Worm (Caenorhabditis elegans) whole organism, late embryonic: ENCODE measurements around the gene lst-6.
A peak's percentile ranks its signal among the peaks of the same experiment; 100 is the strongest.

Experiments used
- C08G9.2 ChIP-seq: sonication (generic microtip); optimal IDR thresholded peaks from 2 replicates; lab custom pipeline; 2016; ENCODE audit warnings: mild to moderate bottlenecking, missing genetic modification characterization, moderate library complexity, missing compliant biosample characterization
- C38D4.7 ChIP-seq: fragments of 200-800 bp; sonication (Bioruptor generic); optimal IDR thresholded peaks from 2 replicates; lab custom pipeline; 2018; ENCODE audit warnings: mild to moderate bottlenecking, missing genetic modification characterization, moderate library complexity, missing compliant biosample characterization
- F13H6.1 ChIP-seq: sonication (generic microtip); optimal IDR thresholded peaks from 2 replicates; lab custom pipeline; 2016; ENCODE audit warnings: missing genetic modification characterization, missing compliant biosample characterization
- K09A11.1 ChIP-seq: sonication (generic microtip); optimal IDR thresholded peaks from 2 replicates; lab custom pipeline; 2017; ENCODE audit warnings: antibody characterized with exemption, mild to moderate bottlenecking, missing genetic modification characterization, missing compliant biosample characterization; ENCODE audit not compliant: insufficient read depth
- ama-1 ChIP-seq: fragments of 150-350 bp; optimal IDR thresholded peaks from 2 replicates; lab custom pipeline; 2014
- ceh-14 ChIP-seq: sonication (generic microtip); optimal IDR thresholded peaks from 2 replicates; lab custom pipeline; 2016; ENCODE audit warnings: missing genotype, missing genetic modification characterization, missing compliant biosample characterization
- ceh-18 ChIP-seq: sonication (generic microtip); optimal IDR thresholded peaks from 2 replicates; lab custom pipeline; 2016; ENCODE audit warnings: missing genetic modification characterization, missing compliant biosample characterization
- ceh-2 ChIP-seq: sonication (generic microtip); optimal IDR thresholded peaks from 2 replicates; lab custom pipeline; 2016; ENCODE audit warnings: missing genotype, missing genetic modification characterization, missing compliant biosample characterization
- ceh-24 ChIP-seq: sonication (generic microtip); optimal IDR thresholded peaks from 2 replicates; lab custom pipeline; 2016; ENCODE audit warnings: mild to moderate bottlenecking, missing genetic modification characterization, missing compliant biosample characterization
- ceh-31 ChIP-seq: sonication (generic microtip); optimal IDR thresholded peaks from 2 replicates; lab custom pipeline; 2016; ENCODE audit warnings: missing genetic modification characterization, missing compliant biosample characterization
- ceh-34 ChIP-seq: sonication (generic microtip); optimal IDR thresholded peaks from 2 replicates; lab custom pipeline; 2016; ENCODE audit warnings: mild to moderate bottlenecking, missing genetic modification characterization, missing compliant biosample characterization
- ceh-6 ChIP-seq: fragments of 200-800 bp; sonication (Bioruptor generic); optimal IDR thresholded peaks from 2 replicates; lab custom pipeline; 2018; ENCODE audit warnings: mild to moderate bottlenecking, missing genetic modification characterization, missing compliant biosample characterization
- ceh-9 ChIP-seq: sonication (generic microtip); optimal IDR thresholded peaks from 2 replicates; lab custom pipeline; 2016; ENCODE audit warnings: mild to moderate bottlenecking, missing genetic modification characterization, inconsistent platforms, missing compliant biosample characterization
- che-1 ChIP-seq: sonication (generic microtip); optimal IDR thresholded peaks from 2 replicates; lab custom pipeline; 2016; ENCODE audit warnings: mild to moderate bottlenecking, missing genetic modification characterization, missing compliant biosample characterization
- dmd-4 ChIP-seq: sonication (generic microtip); optimal IDR thresholded peaks from 2 replicates; lab custom pipeline; 2016; ENCODE audit warnings: borderline replicate concordance, missing genetic modification characterization, missing compliant biosample characterization
- dve-1 ChIP-seq: sonication (generic microtip); optimal IDR thresholded peaks from 2 replicates; lab custom pipeline; 2017; ENCODE audit warnings: antibody characterized with exemption, mild to moderate bottlenecking, missing genetic modification characterization, missing compliant biosample characterization
- elt-2 ChIP-seq: sonication (generic microtip); optimal IDR thresholded peaks from 2 replicates; lab custom pipeline; 2016; ENCODE audit warnings: missing genetic modification reagents, missing genetic modification characterization, missing compliant biosample characterization
- fax-1 ChIP-seq: sonication (generic microtip); optimal IDR thresholded peaks from 2 replicates; lab custom pipeline; 2016; ENCODE audit warnings: missing genotype, missing genetic modification characterization, missing compliant biosample characterization
- fkh-10 ChIP-seq: fragments of 150-350 bp; optimal IDR thresholded peaks from 2 replicates; lab custom pipeline; 2014; ENCODE audit warnings: missing biosample characterization, missing genetic modification reagents, missing genetic modification characterization
- hlh-13 ChIP-seq: fragments of 200-800 bp; sonication (Bioruptor generic); optimal IDR thresholded peaks from 2 replicates; lab custom pipeline; 2018; ENCODE audit warnings: mild to moderate bottlenecking, missing genetic modification characterization, missing compliant biosample characterization
- hlh-15 ChIP-seq: sonication (generic microtip); optimal IDR thresholded peaks from 2 replicates; lab custom pipeline; 2016; ENCODE audit warnings: missing genetic modification characterization, missing compliant biosample characterization
- hlh-30 ChIP-seq: sonication (generic microtip); optimal IDR thresholded peaks from 2 replicates; lab custom pipeline; 2017; ENCODE audit warnings: antibody characterized with exemption, missing genetic modification characterization, missing compliant biosample characterization; ENCODE audit not compliant: insufficient read depth
- hlh-6 ChIP-seq: sonication (generic microtip); optimal IDR thresholded peaks from 2 replicates; lab custom pipeline; 2016; ENCODE audit warnings: missing genotype, missing genetic modification characterization, missing compliant biosample characterization
- lin-11 ChIP-seq: fragments of 200-800 bp; sonication (Bioruptor generic); optimal IDR thresholded peaks from 2 replicates; lab custom pipeline; 2018; ENCODE audit warnings: mild to moderate bottlenecking, missing genetic modification characterization, missing compliant biosample characterization
- nfya-1 ChIP-seq: sonication (generic microtip); optimal IDR thresholded peaks from 2 replicates; lab custom pipeline; 2017; ENCODE audit warnings: missing genetic modification characterization, mild to moderate bottlenecking, missing compliant biosample characterization, antibody characterized with exemption, moderate library complexity
- npax-4 ChIP-seq: sonication (generic microtip); optimal IDR thresholded peaks from 2 replicates; lab custom pipeline; 2016; ENCODE audit warnings: missing genetic modification characterization, missing compliant biosample characterization
- odd-2 ChIP-seq: sonication (generic microtip); optimal IDR thresholded peaks from 2 replicates; lab custom pipeline; 2017; ENCODE audit warnings: antibody characterized with exemption, mild to moderate bottlenecking, missing genetic modification characterization, missing compliant biosample characterization
- pha-2 ChIP-seq: sonication (generic microtip); optimal IDR thresholded peaks from 2 replicates; lab custom pipeline; 2017; ENCODE audit warnings: mild to moderate bottlenecking, missing genetic modification characterization, missing compliant biosample characterization
- pha-4 ChIP-seq: fragments of 150-350 bp; optimal IDR thresholded peaks from 2 replicates; lab custom pipeline; 2018; ENCODE audit warnings: missing biosample characterization, missing genetic modification reagents, missing genetic modification characterization
- pros-1 ChIP-seq: fragments of 150-350 bp; optimal IDR thresholded peaks from 2 replicates; lab custom pipeline; 2014; ENCODE audit warnings: missing biosample characterization, missing genetic modification reagents, missing genetic modification characterization
- ref-2 ChIP-seq: sonication (generic microtip); optimal IDR thresholded peaks from 2 replicates; lab custom pipeline; 2016; ENCODE audit warnings: missing genetic modification characterization, missing compliant biosample characterization
- rnt-1 ChIP-seq: sonication (generic microtip); optimal IDR thresholded peaks from 2 replicates; lab custom pipeline; 2016; ENCODE audit warnings: missing genetic modification characterization, missing compliant biosample characterization
- sdc-2 ChIP-seq: sonication (generic microtip); optimal IDR thresholded peaks from 2 replicates; lab custom pipeline; 2016; ENCODE audit warnings: missing genotype, missing genetic modification characterization, missing compliant biosample characterization
- sox-4 ChIP-seq: sonication (generic microtip); optimal IDR thresholded peaks from 2 replicates; lab custom pipeline; 2017; ENCODE audit warnings: mild to moderate bottlenecking, missing genetic modification characterization, inconsistent platforms, missing compliant biosample characterization
- syd-9 ChIP-seq: sonication (generic microtip); optimal IDR thresholded peaks from 2 replicates; lab custom pipeline; 2016; ENCODE audit warnings: mild to moderate bottlenecking, missing genetic modification characterization, moderate library complexity, missing compliant biosample characterization
- tbx-2 ChIP-seq: sonication (generic microtip); optimal IDR thresholded peaks from 2 replicates; lab custom pipeline; 2016; ENCODE audit warnings: missing genetic modification characterization, missing compliant biosample characterization
- tbx-7 ChIP-seq: sonication (generic microtip); optimal IDR thresholded peaks from 2 replicates; lab custom pipeline; 2016; ENCODE audit warnings: missing genotype, missing genetic modification characterization, missing compliant biosample characterization
- ttx-3 ChIP-seq: sonication (generic microtip); optimal IDR thresholded peaks from 2 replicates; lab custom pipeline; 2016; ENCODE audit warnings: missing genetic modification reagents, missing genetic modification characterization, missing compliant biosample characterization
- unc-55 ChIP-seq: sonication (generic microtip); optimal IDR thresholded peaks from 2 replicates; lab custom pipeline; 2017; ENCODE audit warnings: missing biosample characterization, missing genetic modification reagents, missing genetic modification characterization
- unc-86 ChIP-seq: sonication (generic microtip); optimal IDR thresholded peaks from 2 replicates; lab custom pipeline; 2016; ENCODE audit warnings: missing genetic modification characterization, missing compliant biosample characterization
- ztf-16 ChIP-seq: sonication (generic microtip); optimal IDR thresholded peaks from 2 replicates; lab custom pipeline; 2017; ENCODE audit warnings: missing genetic modification characterization, missing compliant biosample characterization

lst-6 gene

DNA sequence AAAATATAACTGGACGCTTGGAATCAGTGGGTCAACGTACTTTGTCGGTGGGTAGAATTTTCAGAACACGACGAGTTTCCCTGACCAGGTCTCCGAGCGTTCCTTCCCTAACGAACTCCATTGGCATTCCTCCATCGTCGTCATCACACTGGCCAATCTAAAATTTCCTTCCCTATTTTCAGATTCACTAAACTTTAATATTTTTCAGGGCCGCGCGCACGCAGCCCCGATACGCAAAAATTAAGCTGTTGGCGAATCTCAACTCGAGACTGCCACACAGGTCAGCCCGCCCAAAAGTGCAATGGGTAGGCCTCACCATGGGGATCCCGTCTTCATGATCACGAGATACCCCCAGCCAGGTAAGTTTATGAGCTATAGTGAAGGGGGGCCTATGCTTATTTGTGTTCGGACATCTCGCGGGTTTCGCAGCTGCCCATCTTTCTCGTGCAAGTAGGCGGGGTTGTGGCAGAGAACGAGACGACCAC, 54.1 kb downstream of the lst-6 start:
- TF ChIP-seq ceh-2: peak; percentile 32
- peak; percentile 33 for TF ChIP-seq elt-2 (tag; lab: Kevin White, UChicago)
- peak; percentile 0 for TF ChIP-seq C38D4.7
- TF ChIP-seq nfya-1 (tag; lab: Kevin White, UChicago): peak; percentile 37
- peak; percentile 97 for TF ChIP-seq ama-1 (lab: Kevin White, UChicago)
- TF ChIP-seq tbx-7 (tag; lab: Kevin White, UChicago): peak; percentile 21
- peak; percentile 29 for TF ChIP-seq syd-9
- peak; percentile 55 for TF ChIP-seq tbx-2
- no peak for TF ChIP-seq dmd-4 (tag; lab: Kevin White, UChicago)
- TF ChIP-seq unc-86: no peak
- TF ChIP-seq ceh-34: peak; percentile 61
- TF ChIP-seq sdc-2 (tag; lab: Kevin White, UChicago): peak; percentile 31
- peak; percentile 32 for TF ChIP-seq rnt-1 (tag; lab: Kevin White, UChicago)
- peak; percentile 26 for TF ChIP-seq dve-1 (tag; lab: Kevin White, UChicago)
- peak; percentile 35 for TF ChIP-seq che-1 (tag; lab: Kevin White, UChicago)
- no peak for TF ChIP-seq pha-4 (tag; lab: Kevin White, UChicago)
- no peak for TF ChIP-seq lin-11
- TF ChIP-seq pros-1: no peak
- TF ChIP-seq ref-2: peak; percentile 64
- no peak for TF ChIP-seq ceh-6 (GFP tag; lab: Kevin White, UChicago)
- peak; percentile 19 for TF ChIP-seq unc-55
- peak; percentile 35 for TF ChIP-seq hlh-6
- TF ChIP-seq ceh-18 (tag; lab: Kevin White, UChicago): peak; percentile 7
- peak; percentile 0 for TF ChIP-seq pha-2 (tag; lab: Kevin White, UChicago)
- TF ChIP-seq ceh-31 (tag; lab: Kevin White, UChicago): peak; percentile 36
- peak; percentile 92 for TF ChIP-seq hlh-30 (tag; lab: Kevin White, UChicago)
- no peak for TF ChIP-seq hlh-13 (GFP tag; lab: Kevin White, UChicago)

DNA sequence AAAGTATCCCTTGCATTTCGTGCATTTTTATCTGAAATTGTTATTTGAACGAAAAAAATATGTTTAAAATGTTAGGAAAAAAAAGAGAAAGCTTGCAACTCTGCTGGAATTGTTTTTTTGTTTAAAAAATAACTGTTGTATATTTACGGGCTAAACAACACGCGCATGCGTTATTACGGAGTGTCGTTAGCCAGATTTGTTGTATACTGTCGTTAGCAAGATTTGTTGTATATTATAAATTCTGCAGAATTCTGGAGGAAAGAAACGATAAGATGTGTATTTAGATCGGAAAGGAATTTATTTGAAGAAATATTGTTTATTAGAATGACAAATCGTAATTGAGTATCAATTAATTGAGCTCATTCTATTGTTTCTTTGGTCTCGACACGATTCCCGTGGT, 54.7 kb downstream of the lst-6 start, which contains the start of gene eif-2Bgamma:
Gene eif-2Bgamma, minus strand, starts transcription at position 31 of the 400 bp plus-strand sequence.
- TF ChIP-seq fkh-10 (GFP tag; lab: Kevin White, UChicago) (no peak), ceh-9 (tag; lab: Kevin White, UChicago) (no peak), nfya-1 (tag; lab: Kevin White, UChicago) (peak; percentile 2), ttx-3 (tag; lab: Kevin White, UChicago) (no peak), rnt-1 (tag; lab: Kevin White, UChicago) (no peak), sox-4 (tag; lab: Kevin White, UChicago) (no peak), F13H6.1 (tag; lab: Kevin White, UChicago) (no peak), pros-1 (no peak), hlh-15 (tag; lab: Kevin White, UChicago) (no peak)

DNA sequence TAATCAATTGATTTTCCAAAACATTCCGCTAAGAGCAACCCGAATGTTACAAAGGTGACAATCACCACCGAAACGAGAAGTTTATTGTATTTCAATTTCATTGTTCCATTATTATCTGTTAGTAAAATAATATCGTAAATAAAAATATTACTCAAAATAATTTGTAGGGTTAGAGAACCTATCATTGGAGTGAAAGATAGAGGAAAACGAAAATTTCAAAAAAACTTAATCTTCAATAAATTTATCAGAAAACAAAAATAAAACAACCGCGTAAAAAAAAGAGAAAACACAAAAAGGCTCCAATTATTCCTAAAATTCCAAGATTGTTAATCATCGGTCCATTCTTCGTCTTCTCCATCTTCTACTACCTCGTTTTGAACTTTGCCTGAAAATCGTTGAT, 56.7 kb downstream of the lst-6 start, which contains the start of gene tra-2:
Gene tra-2, minus strand, starts transcription at position 101 of the 400 bp plus-strand sequence.
- no peak for TF ChIP-seq ztf-16 (tag; lab: Kevin White, UChicago)
- TF ChIP-seq ceh-14 (tag; lab: Kevin White, UChicago): no peak
- no peak for TF ChIP-seq C08G9.2 (tag; lab: Kevin White, UChicago)
- TF ChIP-seq npax-4 (tag; lab: Kevin White, UChicago): no peak
- no peak for TF ChIP-seq K09A11.1
- TF ChIP-seq ceh-24 (tag; lab: Kevin White, UChicago): no peak
- no peak for TF ChIP-seq fax-1 (tag; lab: Kevin White, UChicago)
- no peak for TF ChIP-seq dmd-4 (tag; lab: Kevin White, UChicago)
- TF ChIP-seq odd-2 (tag; lab: Kevin White, UChicago): no peak
